Fruit fly (Drosophila melanogaster) whole organism, adult: ENCODE results near the gene Nepl13.

ENCODE experiments used
- CG11617 ChIP-seq: fragments of 200-800 bp; sonication (Bioruptor generic); optimal IDR thresholded peaks from 2 replicates; lab custom pipeline; 2017; ENCODE audit warnings: mild to moderate bottlenecking, missing biosample characterization, missing genetic modification reagents, missing genetic modification characterization
- CG12768 ChIP-seq: fragments of 200-800 bp; sonication (Bioruptor generic); optimal IDR thresholded peaks from 2 replicates; lab custom pipeline; 2017; ENCODE audit warnings: missing biosample characterization, missing genetic modification characterization, mild to moderate bottlenecking, moderate library complexity, missing genetic modification reagents
- CG14711 ChIP-seq: fragments of 200-800 bp; sonication (Bioruptor generic); optimal IDR thresholded peaks from 2 replicates; lab custom pipeline; 2018; ENCODE audit warnings: missing biosample characterization, mild to moderate bottlenecking, missing genetic modification characterization, moderate library complexity
- CG1620 ChIP-seq: fragments of 200-800 bp; sonication (Bioruptor generic); optimal IDR thresholded peaks from 2 replicates; lab custom pipeline; 2016; ENCODE audit warnings: missing biosample characterization, missing genetic modification characterization
- CG33017 ChIP-seq: fragments of 200-800 bp; sonication (Bioruptor generic); optimal IDR thresholded peaks from 2 replicates; lab custom pipeline; 2018; ENCODE audit warnings: missing biosample characterization, mild to moderate bottlenecking, missing genetic modification characterization, moderate library complexity
- CG5204 ChIP-seq: fragments of 200-800 bp; sonication (Bioruptor generic); optimal IDR thresholded peaks from 2 replicates; lab custom pipeline; 2016; ENCODE audit warnings: missing biosample characterization, missing genetic modification characterization
- CG7045 ChIP-seq: fragments of 200-800 bp; sonication (Bioruptor generic); optimal IDR thresholded peaks from 2 replicates; lab custom pipeline; 2017; ENCODE audit warnings: missing biosample characterization, mild to moderate bottlenecking, missing genetic modification characterization
- CG7101 ChIP-seq: fragments of 200-800 bp; sonication (Bioruptor generic); optimal IDR thresholded peaks from 2 replicates; lab custom pipeline; 2018; ENCODE audit warnings: missing biosample characterization, mild to moderate bottlenecking, missing genetic modification characterization, moderate library complexity
- Clk ChIP-seq: fragments of 200-800 bp; sonication (Bioruptor generic); optimal IDR thresholded peaks from 2 replicates; lab custom pipeline; 2017; ENCODE audit warnings: missing biosample characterization, missing genetic modification characterization
- Crg-1 ChIP-seq: fragments of 200-800 bp; sonication (Bioruptor generic); optimal IDR thresholded peaks from 2 replicates; lab custom pipeline; 2016; ENCODE audit warnings: missing biosample characterization, missing genetic modification characterization
- Hr96 ChIP-seq: fragments of 200-800 bp; sonication (Bioruptor generic); optimal IDR thresholded peaks from 2 replicates; lab custom pipeline; 2016; ENCODE audit warnings: missing biosample characterization, missing genetic modification characterization
- Mnt ChIP-seq: fragments of 200-800 bp; sonication (Bioruptor generic); optimal IDR thresholded peaks from 2 replicates; lab custom pipeline; 2016; ENCODE audit warnings: missing biosample characterization, mild to moderate bottlenecking, missing genetic modification characterization
- bab1 ChIP-seq: fragments of 200-800 bp; sonication (Bioruptor generic); optimal IDR thresholded peaks from 3 replicates; lab custom pipeline; 2019; ENCODE audit warnings: missing biosample characterization, mild to moderate bottlenecking, missing genetic modification characterization, moderate library complexity
- cic ChIP-seq: fragments of 200-800 bp; sonication (Bioruptor generic); optimal IDR thresholded peaks from 2 replicates; lab custom pipeline; 2017; ENCODE audit warnings: missing biosample characterization, mild to moderate bottlenecking, missing genetic modification characterization, moderate library complexity
- cnc ChIP-seq, 2 experiments: fragments of >200 bp; optimal IDR thresholded peaks; 2 replicates each; lab custom pipeline; 2017
- kay ChIP-seq: fragments of 200-800 bp; sonication (Bioruptor generic); peaks from one replicate; lab custom pipeline; 2016; ENCODE audit warnings: missing biosample characterization, missing genetic modification characterization, borderline replicate concordance
- ovo ChIP-seq: fragments of 200-800 bp; sonication (Bioruptor generic); optimal IDR thresholded peaks from 2 replicates; lab custom pipeline; 2016; ENCODE audit warnings: missing biosample characterization, missing genetic modification characterization
- pad ChIP-seq: fragments of 200-800 bp; sonication (Bioruptor generic); optimal IDR thresholded peaks from 3 replicates; lab custom pipeline; 2017; ENCODE audit warnings: missing biosample characterization, missing genetic modification characterization, mild to moderate bottlenecking, moderate library complexity, missing genetic modification reagents
- tj ChIP-seq: fragments of 200-800 bp; sonication (Bioruptor generic); optimal IDR thresholded peaks from 3 replicates; lab custom pipeline; 2017; ENCODE audit warnings: missing biosample characterization, mild to moderate bottlenecking, missing genetic modification characterization, moderate library complexity
- toe ChIP-seq: fragments of 200-800 bp; sonication (Bioruptor generic); optimal IDR thresholded peaks from 2 replicates; lab custom pipeline; 2016; ENCODE audit warnings: missing biosample characterization, missing genetic modification characterization

Nepl13 gene

dm6 chr3R:22769567-22769966, 8.7 kb upstream of the Nepl13 start, which contains the start of gene CG43092:
Gene CG43092 (minus strand): TSS chr3R:22769667.
- TF ChIP-seq cic (GFP tag; lab: Kevin White, UChicago) = no peak
- TF ChIP-seq Clk = no peak
- no peak for TF ChIP-seq bab1 (GFP tag; lab: Kevin White, UChicago)
- no peak for TF ChIP-seq tj
- TF ChIP-seq Hr96 (GFP tag; lab: Kevin White, UChicago) = no peak
- no peak for TF ChIP-seq CG11617 (GFP tag; lab: Kevin White, UChicago)
- no peak for TF ChIP-seq CG33017 (tag; lab: Kevin White, UChicago)
- TF ChIP-seq CG5204 (GFP tag; lab: Kevin White, UChicago) = no peak
- TF ChIP-seq toe (GFP tag; lab: Kevin White, UChicago) = no peak
- no peak for TF ChIP-seq pad (GFP tag; lab: Kevin White, UChicago)
- TF ChIP-seq CG1620 (GFP tag; lab: Kevin White, UChicago) = no peak
- TF ChIP-seq CG14711 (tag; lab: Kevin White, UChicago) = no peak
- no peak for TF ChIP-seq Mnt (GFP tag; lab: Kevin White, UChicago)
- no peak for TF ChIP-seq CG12768
- TF ChIP-seq kay (GFP tag; lab: Kevin White, UChicago) = no peak

- TF ChIP-seq pad (GFP tag; lab: Kevin White, UChicago) = no peak
- peak; percentile 83 for TF ChIP-seq kay (GFP tag; lab: Kevin White, UChicago)
- TF ChIP-seq toe (GFP tag; lab: Kevin White, UChicago) = no peak
Measured at dm6 chr3R:22768633-22769032, 7.8 kb upstream of the Nepl13 start, which contains the start of gene CG43091. Gene CG43091 (minus strand): TSS chr3R:22768733.

dm6 chr3R:22767599-22767998, 6.7 kb upstream of the Nepl13 start, which contains the start of gene CG13841:
Gene CG13841 (minus strand): TSS chr3R:22767699.
- TF ChIP-seq Hr96 (GFP tag; lab: Kevin White, UChicago) (no peak), kay (GFP tag; lab: Kevin White, UChicago) (peak; percentile 7)

- TF ChIP-seq CG7101 (tag; lab: Kevin White, UChicago) (no peak), toe (GFP tag; lab: Kevin White, UChicago) (no peak), Clk (no peak), Mnt (GFP tag; lab: Kevin White, UChicago) (no peak), CG1620 (GFP tag; lab: Kevin White, UChicago) (no peak), tj (no peak), Crg-1 (GFP tag; lab: Kevin White, UChicago) (no peak), CG12768 (no peak), kay (GFP tag; lab: Kevin White, UChicago) (no peak), CG14711 (tag; lab: Kevin White, UChicago) (no peak), ovo (GFP tag; lab: Kevin White, UChicago) (no peak), CG5204 (GFP tag; lab: Kevin White, UChicago) (no peak), CG11617 (GFP tag; lab: Kevin White, UChicago) (no peak), CG33017 (tag; lab: Kevin White, UChicago) (no peak), cnc (optimal IDR thresholded peaks at IDR 0.05; lab: Kevin White, UChicago) (no peak), pad (GFP tag; lab: Kevin White, UChicago) (no peak), CG7045 (GFP tag; lab: Kevin White, UChicago) (no peak), cic (GFP tag; lab: Kevin White, UChicago) (no peak)
Measured at dm6 chr3R:22766072-22766471, 5.2 kb upstream of the Nepl13 start, which contains the start of gene Nepl15. Gene Nepl15 (minus strand): TSS chr3R:22766172.

DNA sequence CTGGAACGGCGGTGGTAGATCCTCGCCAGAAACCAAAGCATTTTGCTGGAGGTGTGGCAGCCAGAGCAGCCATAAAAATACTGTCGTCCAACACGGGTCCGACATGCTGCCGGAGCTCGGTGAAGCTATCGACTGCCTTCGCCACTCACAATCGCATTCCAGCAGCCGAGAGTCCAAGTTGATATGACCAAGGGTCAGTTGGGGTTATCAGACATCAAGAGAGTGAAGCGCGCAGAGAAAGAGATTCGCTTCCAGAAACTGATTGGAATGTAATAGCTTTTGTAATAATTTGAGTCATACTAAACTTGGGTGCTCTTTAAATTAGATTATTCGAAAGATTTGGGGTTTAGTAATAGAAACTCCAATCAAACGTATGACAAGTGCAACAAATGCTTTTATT, 2.7 kb upstream of the Nepl13 start, which contains the start of gene Nepl14:
Nepl14 (minus strand) TSS at position 125 of the 400 bp plus-strand sequence.
- TF ChIP-seq Hr96 (GFP tag; lab: Kevin White, UChicago) (no peak), ovo (GFP tag; lab: Kevin White, UChicago) (no peak), toe (GFP tag; lab: Kevin White, UChicago) (no peak), Mnt (GFP tag; lab: Kevin White, UChicago) (no peak), CG12768 (no peak), cnc (optimal IDR thresholded peaks at IDR 0.05; lab: Kevin White, UChicago) (no peak), cic (GFP tag; lab: Kevin White, UChicago) (no peak), pad (GFP tag; lab: Kevin White, UChicago) (no peak), CG7045 (GFP tag; lab: Kevin White, UChicago) (no peak), bab1 (GFP tag; lab: Kevin White, UChicago) (no peak), CG14711 (tag; lab: Kevin White, UChicago) (no peak), CG5204 (GFP tag; lab: Kevin White, UChicago) (no peak), Crg-1 (GFP tag; lab: Kevin White, UChicago) (no peak), CG33017 (tag; lab: Kevin White, UChicago) (no peak), Clk (no peak), tj (no peak), CG7101 (tag; lab: Kevin White, UChicago) (no peak), CG11617 (GFP tag; lab: Kevin White, UChicago) (no peak)

DNA sequence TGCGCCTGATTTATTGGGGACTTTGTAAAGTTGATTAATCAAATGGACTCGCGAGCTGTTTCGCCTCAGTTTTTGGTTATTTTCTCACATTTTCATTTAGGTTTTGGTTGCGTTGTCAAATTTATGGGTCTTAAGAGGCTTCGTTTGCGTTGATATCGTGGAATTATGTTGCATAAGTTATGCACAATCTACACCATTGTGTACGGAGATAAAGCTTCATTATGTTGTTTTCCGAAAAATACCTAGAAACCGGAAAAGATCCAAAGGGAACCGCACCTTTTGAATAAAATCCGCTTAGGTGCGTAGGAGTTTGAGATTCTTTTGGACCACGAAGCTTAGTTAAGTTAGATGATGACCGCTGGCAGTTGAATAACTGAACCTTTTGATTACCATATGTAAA, 3.8 kb downstream of the Nepl13 start:
- TF ChIP-seq pad (GFP tag; lab: Kevin White, UChicago) = no peak
- TF ChIP-seq CG5204 (GFP tag; lab: Kevin White, UChicago) = no peak
- TF ChIP-seq CG1620 (GFP tag; lab: Kevin White, UChicago) = no peak
- TF ChIP-seq Clk = no peak
- TF ChIP-seq cic (GFP tag; lab: Kevin White, UChicago) = no peak
